Worm (Caenorhabditis elegans) whole organism, L2 larva: Measurements from ENCODE around the gene F35D2.3.

Experiments
- R02D3.7 ChIP-seq: fragments of 150-350 bp; optimal IDR thresholded peaks from 2 replicates; lab custom pipeline; 2014; ENCODE audit warnings: missing biosample characterization, missing genetic modification characterization
- ZK546.5 ChIP-seq: sonication (generic microtip); optimal IDR thresholded peaks from 2 replicates; lab custom pipeline; 2017; ENCODE audit warnings: missing biosample characterization, missing genetic modification characterization
- ama-1 ChIP-seq: fragments of 150-350 bp; optimal IDR thresholded peaks from 2 replicates; lab custom pipeline; 2018; ENCODE audit warnings: inconsistent platforms
- blmp-1 ChIP-seq: sonication (generic microtip); optimal IDR thresholded peaks from 2 replicates; lab custom pipeline; 2017; ENCODE audit warnings: missing genetic modification characterization, mild to moderate bottlenecking, missing compliant biosample characterization, antibody characterized with exemption, moderate library complexity; ENCODE audit not compliant: insufficient read depth
- lin-13 ChIP-seq: fragments of 150-350 bp; optimal IDR thresholded peaks from 2 replicates; lab custom pipeline; 2014; ENCODE audit warnings: missing biosample characterization, missing genetic modification reagents, missing genetic modification characterization
- lsy-2 ChIP-seq, 2 experiments: fragments of 150-350 bp in 1 of 2; sonication (generic microtip) in 1 of 2; optimal IDR thresholded peaks; 2 replicates each; lab custom pipeline; 2014 to 2017; ENCODE audit warnings: missing biosample characterization in 2 of 2, missing genetic modification characterization in 2 of 2
- mab-5 ChIP-seq: fragments of 150-350 bp; optimal IDR thresholded peaks from 2 replicates; lab custom pipeline; 2014; ENCODE audit warnings: missing biosample characterization, missing genetic modification characterization
- nhr-23 ChIP-seq: fragments of 150-350 bp; optimal IDR thresholded peaks from 2 replicates; lab custom pipeline; 2014; ENCODE audit warnings: missing biosample characterization, missing genetic modification reagents, missing genetic modification characterization
- nhr-237 ChIP-seq: fragments of 150-350 bp; optimal IDR thresholded peaks from 2 replicates; lab custom pipeline; 2014; ENCODE audit warnings: missing biosample characterization, missing genetic modification characterization
- skn-1 ChIP-seq: sonication (generic microtip); optimal IDR thresholded peaks from 2 replicates; lab custom pipeline; 2017; ENCODE audit warnings: missing biosample characterization, missing genetic modification characterization
- snpc-4 ChIP-seq: fragments of 150-350 bp; optimal IDR thresholded peaks from 2 replicates; lab custom pipeline; 2014; ENCODE audit warnings: missing biosample characterization, missing genetic modification characterization
- unc-62 ChIP-seq: fragments of 150-350 bp; optimal IDR thresholded peaks from 2 replicates; lab custom pipeline; 2014; ENCODE audit warnings: missing biosample characterization, missing genetic modification reagents, missing genetic modification characterization
- ztf-11 ChIP-seq: sonication (generic microtip); optimal IDR thresholded peaks from 2 replicates; lab custom pipeline; 2017; ENCODE audit warnings: missing biosample characterization, missing genetic modification characterization
- ztf-4 ChIP-seq: fragments of 150-350 bp; optimal IDR thresholded peaks from 2 replicates; lab custom pipeline; 2014; ENCODE audit warnings: missing biosample characterization, missing genetic modification characterization

DNA sequence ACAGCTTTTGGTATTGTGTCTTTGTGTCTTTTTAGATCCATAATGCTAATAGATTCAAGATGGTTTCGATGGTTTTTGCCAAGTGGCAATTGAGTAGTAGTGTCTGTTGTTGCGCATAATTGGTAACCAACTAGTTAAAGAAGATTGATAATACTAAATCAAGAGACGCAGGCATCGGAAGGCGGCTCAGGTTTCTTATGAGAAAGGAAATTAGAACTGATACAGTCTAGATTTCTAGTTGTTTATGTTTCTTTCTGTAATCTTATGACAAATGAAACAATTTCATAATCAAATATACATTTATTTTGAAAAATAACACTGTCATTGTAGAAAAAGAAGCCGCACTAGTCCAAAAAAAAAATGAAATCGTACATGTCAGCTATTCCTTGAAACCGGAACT is 16.6 kb upstream of the F35D2.3 start, which contains the start of gene ZK1290.10:
- TF ChIP-seq unc-62 (GFP tag; lab: Kevin White, UChicago), result no peak
- TF ChIP-seq blmp-1, result no peak
- no peak for TF ChIP-seq snpc-4 (tag; lab: Kevin White, UChicago)
- TF ChIP-seq skn-1 (tag; lab: Kevin White, UChicago), result no peak
- no peak for TF ChIP-seq ama-1
- TF ChIP-seq nhr-237 (tag; lab: Kevin White, UChicago), result no peak
- no peak for TF ChIP-seq mab-5 (tag; lab: Kevin White, UChicago)
- no peak for TF ChIP-seq ZK546.5
- no peak for TF ChIP-seq lin-13 (GFP tag; lab: Kevin White, UChicago)
- TF ChIP-seq lsy-2 (tag; optimal IDR thresholded peaks at IDR 0.05; lab: Kevin White, UChicago), result no peak
- no peak for TF ChIP-seq ztf-4
- no peak for TF ChIP-seq nhr-23
- no peak for TF ChIP-seq ztf-11
- TF ChIP-seq R02D3.7 (tag; lab: Kevin White, UChicago), result no peak
